Fruit fly (Drosophila melanogaster) whole organism, embryonic: ENCODE measurements around the gene CG43354.

ENCODE experiments used
- Ada2b ChIP-seq: fragments of 200-800 bp; sonication (Bioruptor generic); IDR thresholded peaks from 2 replicates; pipeline ENCODE4 v1.3.6; 2022; ENCODE audit warnings: missing biosample characterization, missing genetic modification characterization
- Aef1 ChIP-seq: fragments of 200-800 bp; sonication (Bioruptor generic); IDR thresholded peaks from 3 replicates; pipeline ENCODE4 v1.3.6; 2022; ENCODE audit warnings: missing biosample characterization, missing genetic modification characterization
- CG10209 ChIP-seq: fragments of 200-800 bp; sonication (Bioruptor generic); optimal IDR thresholded peaks from 3 replicates; lab custom pipeline; 2017; ENCODE audit warnings: missing biosample characterization, mild to moderate bottlenecking, missing genetic modification characterization, missing genetic modification reagents
- CG10267 ChIP-seq: fragments of 200-800 bp; sonication (Bioruptor generic); optimal IDR thresholded peaks from 2 replicates; lab custom pipeline; 2018; ENCODE audit warnings: missing biosample characterization, mild to moderate bottlenecking, missing genetic modification characterization, moderate library complexity
- CG11093 ChIP-seq: fragments of 200-800 bp; sonication (Bioruptor generic); IDR thresholded peaks from 3 replicates; pipeline ENCODE4 v1.3.6; 2022; ENCODE audit warnings: missing biosample characterization, missing genetic modification characterization
- CG13123 ChIP-seq: fragments of 200-800 bp; sonication (Bioruptor generic); optimal IDR thresholded peaks from 2 replicates; lab custom pipeline; 2016; ENCODE audit warnings: missing biosample characterization, missing genetic modification characterization
- CG13894 ChIP-seq: fragments of 200-800 bp; sonication (Bioruptor generic); optimal IDR thresholded peaks from 3 replicates; lab custom pipeline; 2018; ENCODE audit warnings: missing biosample characterization, mild to moderate bottlenecking, missing genetic modification characterization, moderate library complexity
- CG16779 ChIP-seq: fragments of 200-800 bp; sonication (Bioruptor generic); IDR thresholded peaks from 2 replicates; pipeline ENCODE4 v1.3.6; 2022; ENCODE audit warnings: missing biosample characterization, missing genetic modification characterization
- CG17359 ChIP-seq: fragments of 200-800 bp; sonication (Bioruptor generic); optimal IDR thresholded peaks from 3 replicates; lab custom pipeline; 2018; ENCODE audit warnings: missing biosample characterization, mild to moderate bottlenecking, missing genetic modification characterization, moderate library complexity
- CG17568 ChIP-seq: fragments of 200-800 bp; sonication (Bioruptor generic); optimal IDR thresholded peaks from 2 replicates; lab custom pipeline; 2018; ENCODE audit warnings: missing biosample characterization, mild to moderate bottlenecking, missing genetic modification characterization, moderate library complexity
- CG17612 ChIP-seq: fragments of 200-800 bp; sonication (Bioruptor generic); IDR thresholded peaks from 2 replicates; pipeline ENCODE4 v1.3.6; 2022; ENCODE audit warnings: missing biosample characterization, missing genetic modification characterization
- CG2120 ChIP-seq: fragments of 200-800 bp; sonication (Bioruptor generic); optimal IDR thresholded peaks from 3 replicates; lab custom pipeline; 2016; ENCODE audit warnings: missing biosample characterization, missing genetic modification characterization
- CG2712 ChIP-seq: fragments of 200-800 bp; optimal IDR thresholded peaks from 3 replicates; lab custom pipeline; 2019; ENCODE audit warnings: missing biosample characterization, mild to moderate bottlenecking, missing genetic modification characterization, moderate library complexity
- CG30020 ChIP-seq: fragments of 200-800 bp; optimal IDR thresholded peaks from 2 replicates; lab custom pipeline; 2019; ENCODE audit warnings: missing biosample characterization, mild to moderate bottlenecking, missing genetic modification characterization, moderate library complexity
- CG4328 ChIP-seq: fragments of 200-800 bp; sonication (Bioruptor generic); optimal IDR thresholded peaks from 3 replicates; lab custom pipeline; 2017; ENCODE audit warnings: missing biosample characterization, missing genetic modification reagents, missing genetic modification characterization
- CG4424 ChIP-seq: fragments of 200-800 bp; sonication (Bioruptor generic); optimal IDR thresholded peaks from 3 replicates; lab custom pipeline; 2016; ENCODE audit warnings: missing biosample characterization, missing genetic modification characterization
- CG6654 ChIP-seq: fragments of 200-800 bp; sonication (Bioruptor generic); optimal IDR thresholded peaks from 2 replicates; lab custom pipeline; 2017; ENCODE audit warnings: missing biosample characterization, mild to moderate bottlenecking, missing genetic modification characterization
- CG6689 ChIP-seq: fragments of 200-800 bp; sonication (Bioruptor generic); IDR thresholded peaks from 2 replicates; pipeline ENCODE4 v1.3.6; 2022; ENCODE audit warnings: missing biosample characterization, missing genetic modification characterization
- CG8089 ChIP-seq: fragments of 200-800 bp; sonication (Bioruptor generic); optimal IDR thresholded peaks from 3 replicates; lab custom pipeline; 2016; ENCODE audit warnings: missing biosample characterization, missing genetic modification characterization
- Camta ChIP-seq: fragments of 200-800 bp; sonication (Bioruptor generic); optimal IDR thresholded peaks from 2 replicates; lab custom pipeline; 2016; ENCODE audit warnings: missing biosample characterization, missing genetic modification characterization
- Chrac-16 ChIP-seq: fragments of 200-800 bp; sonication (Bioruptor generic); optimal IDR thresholded peaks from 3 replicates; lab custom pipeline; 2016; ENCODE audit warnings: missing biosample characterization, missing genetic modification characterization
- Deaf1 ChIP-seq: fragments of 200-800 bp; optimal IDR thresholded peaks from 3 replicates; lab custom pipeline; 2019; ENCODE audit warnings: missing biosample characterization, mild to moderate bottlenecking, missing genetic modification characterization, moderate library complexity
- Dfd ChIP-seq, 2 experiments: fragments of >200 bp; optimal IDR thresholded peaks; 2 replicates each; lab custom pipeline; 2017; ENCODE audit warnings: missing biosample characterization in 2 of 2, missing genetic modification characterization in 2 of 2
- MESR4 ChIP-seq: fragments of 200-800 bp; sonication (Bioruptor generic); optimal IDR thresholded peaks from 2 replicates; lab custom pipeline; 2018; ENCODE audit warnings: missing biosample characterization, mild to moderate bottlenecking, missing genetic modification characterization, moderate library complexity
- NC2α ChIP-seq: fragments of 200-800 bp; sonication (Bioruptor generic); optimal IDR thresholded peaks from 2 replicates; lab custom pipeline; 2016; ENCODE audit warnings: missing biosample characterization, missing genetic modification characterization
- Stat92E ChIP-seq, 3 experiments: fragments of >200 bp in 2 of 3; fragments of 200-800 bp in 1 of 3; sonication (Bioruptor generic) in 1 of 3; optimal IDR thresholded peaks; 2 replicates each; lab custom pipeline; 2017 to 2019; ENCODE audit warnings: missing biosample characterization in 3 of 3, missing genetic modification characterization in 3 of 3, mild to moderate bottlenecking in 1 of 3, moderate library complexity in 1 of 3
- al ChIP-seq: fragments of 200-800 bp; sonication (Bioruptor generic); IDR thresholded peaks from 2 replicates; pipeline ENCODE4 v1.3.6; 2022; ENCODE audit warnings: missing biosample characterization, missing genetic modification characterization
- ara ChIP-seq: fragments of 200-800 bp; sonication (Bioruptor generic); IDR thresholded peaks from 2 replicates; pipeline ENCODE4 v1.3.6; 2022; ENCODE audit warnings: missing biosample characterization, missing genetic modification characterization
- br ChIP-seq: fragments of >200 bp; optimal IDR thresholded peaks from 2 replicates; lab custom pipeline; 2017
- btn ChIP-seq: fragments of 200-800 bp; sonication (Bioruptor generic); optimal IDR thresholded peaks from 2 replicates; lab custom pipeline; 2016; ENCODE audit warnings: missing biosample characterization, missing genetic modification characterization
- cg ChIP-seq: fragments of 200-800 bp; sonication (Bioruptor generic); optimal IDR thresholded peaks from 3 replicates; lab custom pipeline; 2019; ENCODE audit warnings: missing biosample characterization, mild to moderate bottlenecking, missing genetic modification characterization, moderate library complexity
- chif ChIP-seq, 2 experiments: fragments of 200-800 bp; sonication (Bioruptor generic); optimal IDR thresholded peaks; 3 replicates each; lab custom pipeline; 2016; ENCODE audit warnings: missing biosample characterization in 2 of 2, missing genetic modification characterization in 2 of 2
- crc ChIP-seq: fragments of 200-800 bp; sonication (Bioruptor generic); optimal IDR thresholded peaks from 2 replicates; lab custom pipeline; 2016; ENCODE audit warnings: missing biosample characterization, missing genetic modification characterization
- croc ChIP-seq: fragments of 200-800 bp; sonication (Bioruptor generic); conservative IDR thresholded peaks from 3 replicates; pipeline ENCODE4 v1.3.6; 2022; ENCODE audit warnings: missing biosample characterization, missing genetic modification characterization
- crp ChIP-seq, 2 experiments: fragments of 200-800 bp; sonication (Bioruptor generic); optimal IDR thresholded peaks; 2 replicates in 1 of 2; 3 replicates in 1 of 2; lab custom pipeline; 2017; ENCODE audit warnings: missing biosample characterization in 2 of 2, missing genetic modification characterization in 2 of 2, mild to moderate bottlenecking in 1 of 2, moderate library complexity in 1 of 2
- eve ChIP-seq, 2 experiments: fragments of >200 bp; optimal IDR thresholded peaks; 2 replicates each; lab custom pipeline; 2017; ENCODE audit warnings: missing biosample characterization in 2 of 2, missing genetic modification characterization in 2 of 2
- gro ChIP-seq: fragments of 200-800 bp; sonication (Bioruptor generic); optimal IDR thresholded peaks from 2 replicates; lab custom pipeline; 2016; ENCODE audit warnings: missing biosample characterization, missing genetic modification characterization
- ham ChIP-seq: fragments of 200-800 bp; sonication (Bioruptor generic); IDR thresholded peaks from 2 replicates; pipeline ENCODE4 v1.3.6; 2022; ENCODE audit warnings: missing biosample characterization, missing genetic modification characterization
- kay ChIP-seq: fragments of 200-800 bp; sonication (Bioruptor generic); optimal IDR thresholded peaks from 2 replicates; lab custom pipeline; 2016; ENCODE audit warnings: missing biosample characterization, missing genetic modification characterization
- luna ChIP-seq: fragments of 200-800 bp; sonication (Bioruptor generic); optimal IDR thresholded peaks from 2 replicates; lab custom pipeline; 2016; ENCODE audit warnings: missing biosample characterization, missing genetic modification characterization
- nerfin-1 ChIP-seq: fragments of 200-800 bp; sonication (Bioruptor generic); optimal IDR thresholded peaks from 3 replicates; lab custom pipeline; 2019; ENCODE audit warnings: missing biosample characterization, mild to moderate bottlenecking, missing genetic modification characterization, moderate library complexity
- onecut ChIP-seq: fragments of 200-800 bp; sonication (Bioruptor generic); IDR thresholded peaks from 2 replicates; pipeline ENCODE4 v1.3.6; 2022; ENCODE audit warnings: missing biosample characterization, missing genetic modification characterization
- pho ChIP-seq: fragments of 200-800 bp; sonication (Bioruptor generic); optimal IDR thresholded peaks from 2 replicates; lab custom pipeline; 2016; ENCODE audit warnings: missing biosample characterization, missing genetic modification characterization
- psq ChIP-seq: fragments of 200-800 bp; sonication (Bioruptor generic); optimal IDR thresholded peaks from 2 replicates; lab custom pipeline; 2017; ENCODE audit warnings: missing biosample characterization, missing genetic modification characterization
- pum ChIP-seq: fragments of 200-800 bp; sonication (Bioruptor generic); optimal IDR thresholded peaks from 2 replicates; lab custom pipeline; 2016; ENCODE audit warnings: missing biosample characterization, missing genetic modification characterization
- sd ChIP-seq: fragments of 200-800 bp; sonication (Bioruptor generic); optimal IDR thresholded peaks from 3 replicates; lab custom pipeline; 2018; ENCODE audit warnings: missing biosample characterization, mild to moderate bottlenecking, missing genetic modification characterization, moderate library complexity
- sna ChIP-seq: fragments of 200-800 bp; sonication (Bioruptor generic); IDR thresholded peaks from 2 replicates; pipeline ENCODE4 v1.3.6; 2022; ENCODE audit warnings: missing biosample characterization, missing genetic modification characterization; ENCODE audit not compliant: partially characterized antibody
- stc ChIP-seq: fragments of 200-800 bp; sonication (Bioruptor generic); IDR thresholded peaks from 2 replicates; pipeline ENCODE4 v1.3.6; 2022; ENCODE audit warnings: missing biosample characterization, missing genetic modification characterization
- trh ChIP-seq: fragments of 200-800 bp; sonication (Bioruptor generic); optimal IDR thresholded peaks from 2 replicates; lab custom pipeline; 2016; ENCODE audit warnings: missing biosample characterization, missing genetic modification characterization
- tup ChIP-seq: fragments of 200-800 bp; sonication (Bioruptor generic); optimal IDR thresholded peaks from 2 replicates; lab custom pipeline; 2016; ENCODE audit warnings: missing biosample characterization, mild to moderate bottlenecking, missing genetic modification characterization, moderate library complexity
- twi ChIP-seq: fragments of 200-800 bp; optimal IDR thresholded peaks from 2 replicates; lab custom pipeline; 2019; ENCODE audit warnings: missing biosample characterization, mild to moderate bottlenecking, missing genetic modification characterization, moderate library complexity

Gene CG43354

dm6 chr2L:18325120-18325581, 15.9 kb upstream of the CG43354 start (continued):
- TF ChIP-seq psq (GFP tag; lab: Kevin White, UChicago) (peak; percentile 43), al (GFP tag; lab: Robert Waterston, UW) (0 out of 2 replicates have a peak, but pooled peaks have one; percentile 14), crc (GFP tag; lab: Kevin White, UChicago) (peak; percentile 77), CG13123 (GFP tag; lab: Kevin White, UChicago) (peak; percentile 75), ara (GFP tag; lab: Robert Waterston, UW) (peak; percentile 87), CG4424 (GFP tag; lab: Kevin White, UChicago) (peak; percentile 84), CG17612 (GFP tag; lab: Robert Waterston, UW) (no peak; the same call in 1 of the 2 replicates), CG17359 (tag; lab: Kevin White, UChicago) (peak; percentile 93), chif (GFP tag; optimal IDR thresholded peaks at IDR 0.05; lab: Kevin White, UChicago) (peak; percentile 89 to 90), crp (GFP tag; optimal IDR thresholded peaks at IDR 0.05; lab: Kevin White, UChicago) (peak in 1 of 2 experiments; percentile 37), CG11093 (GFP tag; lab: Robert Waterston, UW) (peak; percentile 81; the same call in 2 of the 3 replicates), CG16779 (GFP tag; lab: Robert Waterston, UW) (no peak), CG6689 (peak; percentile 88), eve (GFP tag; optimal IDR thresholded peaks at IDR 0.05; lab: Kevin White, UChicago) (peak in 1 of 2 experiments; percentile 94), CG17568 (GFP tag; lab: Kevin White, UChicago) (peak; percentile 52), btn (peak; percentile 77), CG30020 (peak; percentile 53), CG6654 (peak; percentile 60), croc (peak; percentile 73), tup (peak; percentile 56), Stat92E (GFP tag; optimal IDR thresholded peaks at IDR 0.05; lab: Kevin White, UChicago) (peak in 1 of 3 experiments; percentile 16), Ada2b (GFP tag; lab: Robert Waterston, UW) (peak; percentile 88), pho (GFP tag; lab: Kevin White, UChicago) (peak; percentile 58), ham (GFP tag; lab: Robert Waterston, UW) (no peak), MESR4 (GFP tag; lab: Kevin White, UChicago) (peak; percentile 13), Deaf1 (tag; lab: Kevin White, UChicago) (peak; percentile 53), kay (GFP tag; lab: Kevin White, UChicago) (peak; percentile 64), stc (GFP tag; lab: Robert Waterston, UW) (peak; percentile 79), sna (GFP tag; lab: Robert Waterston, UW) (no peak), sd (tag; lab: Kevin White, UChicago) (peak; percentile 66), Chrac-16 (GFP tag; lab: Kevin White, UChicago) (peak; percentile 77), Camta (GFP tag; lab: Kevin White, UChicago) (peak; percentile 86), onecut (GFP tag; lab: Robert Waterston, UW) (peak; percentile 78), gro (GFP tag; lab: Kevin White, UChicago) (peak; percentile 6), nerfin-1 (tag; lab: Kevin White, UChicago) (peak; percentile 76), CG2120 (GFP tag; lab: Kevin White, UChicago) (peak; percentile 70), br (lab: Kevin White, UChicago) (no peak), Dfd (GFP tag; optimal IDR thresholded peaks at IDR 0.05; lab: Kevin White, UChicago) (no peak), pum (GFP tag; lab: Kevin White, UChicago) (peak; percentile 78), CG13894 (tag; lab: Kevin White, UChicago) (no peak), NC2α (peak; percentile 75), cg (peak; percentile 13), Aef1 (GFP tag; lab: Robert Waterston, UW) (peak; percentile 77), trh (GFP tag; lab: Kevin White, UChicago) (peak; percentile 55), CG4328 (peak; percentile 56), luna (GFP tag; lab: Kevin White, UChicago) (no peak), CG2712 (tag; lab: Kevin White, UChicago) (peak; percentile 90), twi (tag; lab: Kevin White, UChicago) (peak; percentile 80), CG10267 (tag; lab: Kevin White, UChicago) (peak; percentile 73), CG8089 (peak; percentile 84), CG10209 (peak; percentile 82)
